Fruit fly (Drosophila melanogaster) whole organism, embryonic: ENCODE measurements around the gene Atg5.

ENCODE experiments used
- Abd-B ChIP-seq: fragments of 200-800 bp; sonication (Bioruptor generic); optimal IDR thresholded peaks from 2 replicates; lab custom pipeline; 2018; ENCODE audit warnings: missing biosample characterization, mild to moderate bottlenecking, missing genetic modification characterization, moderate library complexity
- Blimp-1 ChIP-seq: fragments of 200-800 bp; sonication (Bioruptor generic); optimal IDR thresholded peaks from 3 replicates; lab custom pipeline; 2018; ENCODE audit warnings: missing biosample characterization, missing genetic modification characterization, mild to moderate bottlenecking, moderate library complexity, missing genetic modification reagents
- CG10147 ChIP-seq: fragments of 200-800 bp; sonication (Bioruptor generic); optimal IDR thresholded peaks from 2 replicates; lab custom pipeline; 2019; ENCODE audit warnings: missing biosample characterization, mild to moderate bottlenecking, missing genetic modification characterization, moderate library complexity
- CG10959 ChIP-seq: fragments of 200-800 bp; sonication (Bioruptor generic); IDR thresholded peaks from 2 replicates; pipeline ENCODE4 v1.3.6; 2022; ENCODE audit warnings: missing biosample characterization, missing genetic modification characterization
- CG11695 ChIP-seq: fragments of 200-800 bp; sonication (Bioruptor generic); IDR thresholded peaks from 3 replicates; pipeline ENCODE4 v1.3.6; 2022; ENCODE audit warnings: missing biosample characterization, missing genetic modification characterization
- CG13296 ChIP-seq: fragments of 200-800 bp; sonication (Bioruptor generic); optimal IDR thresholded peaks from 3 replicates; lab custom pipeline; 2018; ENCODE audit warnings: missing biosample characterization, mild to moderate bottlenecking, missing genetic modification characterization
- CG15011 ChIP-seq: fragments of 200-800 bp; sonication (Bioruptor generic); optimal IDR thresholded peaks from 3 replicates; lab custom pipeline; 2018; ENCODE audit warnings: missing biosample characterization, mild to moderate bottlenecking, missing genetic modification characterization
- CG15269 ChIP-seq: fragments of 200-800 bp; sonication (Bioruptor generic); optimal IDR thresholded peaks from 2 replicates; lab custom pipeline; 2018; ENCODE audit warnings: missing biosample characterization, mild to moderate bottlenecking, missing genetic modification characterization, moderate library complexity
- CG1792 ChIP-seq: fragments of 200-800 bp; sonication (Bioruptor generic); optimal IDR thresholded peaks from 2 replicates; lab custom pipeline; 2016; ENCODE audit warnings: missing biosample characterization, missing genetic modification characterization
- CG30020 ChIP-seq: fragments of 200-800 bp; optimal IDR thresholded peaks from 2 replicates; lab custom pipeline; 2019; ENCODE audit warnings: missing biosample characterization, mild to moderate bottlenecking, missing genetic modification characterization, moderate library complexity
- CG3407 ChIP-seq: fragments of 200-800 bp; sonication (Bioruptor generic); optimal IDR thresholded peaks from 2 replicates; lab custom pipeline; 2018; ENCODE audit warnings: missing biosample characterization, mild to moderate bottlenecking, missing genetic modification characterization
- CG34422 ChIP-seq: fragments of 200-800 bp; sonication (Bioruptor generic); IDR thresholded peaks from 3 replicates; pipeline ENCODE4 v1.3.6; 2022; ENCODE audit warnings: missing biosample characterization, missing genetic modification characterization
- CG6765 ChIP-seq: fragments of 200-800 bp; sonication (Bioruptor generic); optimal IDR thresholded peaks from 3 replicates; lab custom pipeline; 2017; ENCODE audit warnings: missing biosample characterization, mild to moderate bottlenecking, missing genetic modification characterization
- CG7928 ChIP-seq: fragments of 200-800 bp; sonication (Bioruptor generic); optimal IDR thresholded peaks from 2 replicates; lab custom pipeline; 2017; ENCODE audit warnings: missing biosample characterization, mild to moderate bottlenecking, missing genetic modification characterization
- CG9437 ChIP-seq: fragments of 200-800 bp; sonication (Bioruptor generic); optimal IDR thresholded peaks from 2 replicates; lab custom pipeline; 2018; ENCODE audit warnings: missing biosample characterization, mild to moderate bottlenecking, missing genetic modification characterization
- D19B ChIP-seq: fragments of 200-800 bp; sonication (Bioruptor generic); optimal IDR thresholded peaks from 2 replicates; lab custom pipeline; 2017; ENCODE audit warnings: missing biosample characterization, mild to moderate bottlenecking, missing genetic modification characterization
- Doc2 ChIP-seq: fragments of 200-800 bp; sonication (Bioruptor generic); IDR thresholded peaks from 2 replicates; pipeline ENCODE4 v1.3.6; 2022; ENCODE audit warnings: missing biosample characterization, missing genetic modification characterization
- Fer2 ChIP-seq: fragments of 200-800 bp; sonication (Bioruptor generic); optimal IDR thresholded peaks from 2 replicates; lab custom pipeline; 2018; ENCODE audit warnings: missing biosample characterization, mild to moderate bottlenecking, missing genetic modification characterization, moderate library complexity
- HmgZ ChIP-seq: fragments of 200-800 bp; sonication (Bioruptor generic); optimal IDR thresholded peaks from 2 replicates; lab custom pipeline; 2018; ENCODE audit warnings: missing biosample characterization, mild to moderate bottlenecking, missing genetic modification characterization
- Hr51 ChIP-seq, 2 experiments: fragments of 200-800 bp; sonication (Bioruptor generic); optimal IDR thresholded peaks; 2 replicates in 1 of 2; 3 replicates in 1 of 2; lab custom pipeline; 2016 to 2018; ENCODE audit warnings: missing biosample characterization in 2 of 2, missing genetic modification characterization in 2 of 2, mild to moderate bottlenecking in 1 of 2, moderate library complexity in 1 of 2
- Meics ChIP-seq: fragments of 200-800 bp; sonication (Bioruptor generic); optimal IDR thresholded peaks from 2 replicates; lab custom pipeline; 2017; ENCODE audit warnings: missing biosample characterization, mild to moderate bottlenecking, missing genetic modification characterization
- Myb ChIP-seq: fragments of 200-800 bp; sonication (Bioruptor generic); optimal IDR thresholded peaks from 2 replicates; lab custom pipeline; 2016; ENCODE audit warnings: missing biosample characterization, missing genetic modification characterization
- Scr ChIP-seq: fragments of 200-800 bp; sonication (Bioruptor generic); IDR thresholded peaks from 2 replicates; pipeline ENCODE4 v1.3.6; 2022; ENCODE audit warnings: missing biosample characterization, missing genetic modification characterization; ENCODE audit not compliant: partially characterized antibody
- ab ChIP-seq: fragments of 200-800 bp; sonication (Bioruptor generic); optimal IDR thresholded peaks from 2 replicates; lab custom pipeline; 2016; ENCODE audit warnings: missing biosample characterization, missing genetic modification characterization
- amos ChIP-seq: fragments of 200-800 bp; sonication (Bioruptor generic); IDR thresholded peaks from 2 replicates; pipeline ENCODE4 v1.3.6; 2022; ENCODE audit warnings: missing biosample characterization, missing genetic modification characterization; ENCODE audit not compliant: partially characterized antibody
- az2 ChIP-seq: fragments of 200-800 bp; sonication (Bioruptor generic); optimal IDR thresholded peaks from 3 replicates; lab custom pipeline; 2016; ENCODE audit warnings: missing biosample characterization, missing genetic modification characterization
- chm ChIP-seq: fragments of 200-800 bp; sonication (Bioruptor generic); IDR thresholded peaks from 2 replicates; pipeline ENCODE4 v1.3.6; 2022; ENCODE audit warnings: missing biosample characterization, missing genetic modification characterization
- dmrt11E ChIP-seq: fragments of 200-800 bp; sonication (Bioruptor generic); optimal IDR thresholded peaks from 3 replicates; lab custom pipeline; 2018; ENCODE audit warnings: missing biosample characterization, mild to moderate bottlenecking, missing genetic modification characterization, moderate library complexity
- ewg ChIP-seq: fragments of 200-800 bp; sonication (Bioruptor generic); optimal IDR thresholded peaks from 3 replicates; lab custom pipeline; 2017; ENCODE audit warnings: mild to moderate bottlenecking, missing biosample characterization, missing genetic modification reagents, missing genetic modification characterization
- gem ChIP-seq: fragments of 200-800 bp; sonication (Bioruptor generic); optimal IDR thresholded peaks from 2 replicates; lab custom pipeline; 2019; ENCODE audit warnings: missing biosample characterization, mild to moderate bottlenecking, missing genetic modification characterization, moderate library complexity
- gro ChIP-seq: fragments of 200-800 bp; sonication (Bioruptor generic); optimal IDR thresholded peaks from 2 replicates; lab custom pipeline; 2016; ENCODE audit warnings: missing biosample characterization, missing genetic modification characterization
- ham ChIP-seq: fragments of 200-800 bp; sonication (Bioruptor generic); IDR thresholded peaks from 2 replicates; pipeline ENCODE4 v1.3.6; 2022; ENCODE audit warnings: missing biosample characterization, missing genetic modification characterization
- ken ChIP-seq: fragments of 200-800 bp; sonication (Bioruptor generic); IDR thresholded peaks from 3 replicates; pipeline ENCODE4 v1.3.6; 2022; ENCODE audit warnings: missing biosample characterization, missing genetic modification characterization
- maf-S ChIP-seq: fragments of 200-800 bp; sonication (Bioruptor generic); optimal IDR thresholded peaks from 2 replicates; lab custom pipeline; 2016; ENCODE audit warnings: missing biosample characterization, missing genetic modification characterization
- nerfin-1 ChIP-seq: fragments of 200-800 bp; sonication (Bioruptor generic); optimal IDR thresholded peaks from 3 replicates; lab custom pipeline; 2019; ENCODE audit warnings: missing biosample characterization, mild to moderate bottlenecking, missing genetic modification characterization, moderate library complexity
- nom ChIP-seq: fragments of 200-800 bp; sonication (Bioruptor generic); optimal IDR thresholded peaks from 2 replicates; lab custom pipeline; 2017; ENCODE audit warnings: missing biosample characterization, missing genetic modification characterization, mild to moderate bottlenecking, moderate library complexity, missing genetic modification reagents
- p53 ChIP-seq: fragments of 200-800 bp; sonication (Bioruptor generic); optimal IDR thresholded peaks from 2 replicates; lab custom pipeline; 2016; ENCODE audit warnings: missing biosample characterization, missing genetic modification characterization
- prd ChIP-seq, 3 experiments: fragments of >200 bp in 2 of 3; fragments of 200-800 bp in 1 of 3; sonication (Bioruptor generic) in 1 of 3; optimal IDR thresholded peaks in 2 of 3; IDR thresholded peaks in 1 of 3; 2 replicates in 2 of 3; 3 replicates in 1 of 3; pipeline versions ENCODE4 v1.3.6 to Lab custom; 2017 to 2022; ENCODE audit warnings: missing biosample characterization in 1 of 3, missing genetic modification characterization in 1 of 3
- pros ChIP-seq: fragments of 200-800 bp; sonication (Bioruptor generic); optimal IDR thresholded peaks from 3 replicates; lab custom pipeline; 2019; ENCODE audit warnings: missing biosample characterization, mild to moderate bottlenecking, missing genetic modification characterization, moderate library complexity
- ranshi ChIP-seq: fragments of 200-800 bp; sonication (Bioruptor generic); IDR thresholded peaks from 2 replicates; pipeline ENCODE4 v1.3.6; 2022; ENCODE audit warnings: missing biosample characterization, missing genetic modification characterization
- scrt ChIP-seq: fragments of 200-800 bp; sonication (Bioruptor generic); optimal IDR thresholded peaks from 2 replicates; lab custom pipeline; 2018; ENCODE audit warnings: missing biosample characterization, mild to moderate bottlenecking, missing genetic modification characterization, moderate library complexity
- sob ChIP-seq: fragments of 200-800 bp; sonication (Bioruptor generic); IDR thresholded peaks from 2 replicates; pipeline ENCODE4 v1.3.6; 2022; ENCODE audit warnings: missing biosample characterization, missing genetic modification characterization
- stc ChIP-seq: fragments of 200-800 bp; sonication (Bioruptor generic); IDR thresholded peaks from 2 replicates; pipeline ENCODE4 v1.3.6; 2022; ENCODE audit warnings: missing biosample characterization, missing genetic modification characterization
- tup ChIP-seq: fragments of 200-800 bp; sonication (Bioruptor generic); optimal IDR thresholded peaks from 2 replicates; lab custom pipeline; 2016; ENCODE audit warnings: missing biosample characterization, mild to moderate bottlenecking, missing genetic modification characterization, moderate library complexity
- twi ChIP-seq: fragments of 200-800 bp; optimal IDR thresholded peaks from 2 replicates; lab custom pipeline; 2019; ENCODE audit warnings: missing biosample characterization, mild to moderate bottlenecking, missing genetic modification characterization, moderate library complexity
- z ChIP-seq: fragments of 200-800 bp; sonication (Bioruptor generic); IDR thresholded peaks from 3 replicates; pipeline ENCODE4 v1.3.6; 2022; ENCODE audit warnings: missing biosample characterization, missing genetic modification characterization

Gene Atg5

DNA sequence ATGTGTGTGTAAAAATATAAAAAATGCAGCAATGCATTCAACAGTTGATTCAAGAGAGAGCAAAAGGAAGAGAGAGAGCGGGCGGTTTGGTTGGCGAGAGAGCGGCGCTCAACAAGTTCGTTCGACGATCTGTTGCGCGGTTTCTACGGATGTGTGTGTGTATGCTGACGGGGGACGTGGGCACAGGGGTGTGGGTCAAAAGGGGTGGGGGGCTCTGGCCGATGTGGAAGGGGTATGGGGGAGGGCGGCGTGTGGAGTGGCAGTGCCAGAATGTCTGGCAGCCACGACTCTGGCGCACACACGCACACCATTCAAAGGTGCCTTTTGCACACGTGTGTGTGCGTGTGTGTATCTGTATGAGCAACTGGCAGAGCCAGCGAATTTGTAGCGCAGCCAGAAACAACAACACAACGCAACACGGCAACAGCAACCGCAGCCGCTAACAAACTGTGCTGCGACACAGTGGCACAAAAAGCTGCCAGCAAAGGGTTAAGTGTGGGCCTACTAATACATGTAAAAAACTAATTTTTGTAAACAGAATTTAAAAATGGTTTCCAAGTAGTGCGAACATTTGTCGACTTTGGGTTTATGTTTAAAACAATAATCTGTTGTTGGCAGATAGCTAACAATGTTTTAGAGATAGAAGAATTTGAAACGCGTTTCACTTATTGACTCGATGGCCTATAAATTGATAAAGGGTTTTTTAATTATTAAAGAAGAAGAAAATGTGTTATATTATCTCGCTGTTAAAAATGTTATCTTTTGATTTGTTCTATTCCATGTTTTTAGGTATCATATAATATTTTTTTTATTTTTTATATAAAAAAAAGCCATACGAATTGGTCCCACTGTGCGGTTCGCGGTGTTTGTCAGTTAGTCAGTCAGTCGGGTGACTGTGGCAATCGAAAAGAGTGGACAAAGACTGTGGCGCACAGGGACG, 16.8 kb downstream of the Atg5 start (continued):
- TF ChIP-seq ham: no peak
- TF ChIP-seq ewg: peak; percentile 89
- TF ChIP-seq ken: peak; percentile 52; the same call in 2 of the 3 replicates
- peak; percentile 88 for TF ChIP-seq twi (tag; lab: Kevin White, UChicago)
- peak; percentile 65 to 96 for TF ChIP-seq Hr51 (GFP tag; optimal IDR thresholded peaks at IDR 0.05; lab: Kevin White, UChicago)
- TF ChIP-seq tup (GFP tag; lab: Kevin White, UChicago): no peak
- 0 out of 2 replicates have a peak, but pooled peaks have one; percentile 7 for TF ChIP-seq Scr (GFP tag; lab: Robert Waterston, UW)
- TF ChIP-seq CG9437 (GFP tag; lab: Kevin White, UChicago): peak; percentile 95
- TF ChIP-seq CG15011 (GFP tag; lab: Kevin White, UChicago): peak; percentile 49
- TF ChIP-seq CG6765 (GFP tag; lab: Kevin White, UChicago): peak; percentile 87
- peak; percentile 97 for TF ChIP-seq dmrt11E
- TF ChIP-seq Doc2 (GFP tag; lab: Robert Waterston, UW): 0 out of 2 replicates have a peak, but pooled peaks have one; percentile 35
- peak; percentile 94 for TF ChIP-seq CG15269 (tag; lab: Kevin White, UChicago)
- 0 out of 3 replicates have a peak, but pooled peaks have one; percentile 30 for TF ChIP-seq z (GFP tag; lab: Robert Waterston, UW)
- TF ChIP-seq CG13296 (GFP tag; lab: Kevin White, UChicago): peak; percentile 92
- TF ChIP-seq p53 (GFP tag; lab: Kevin White, UChicago): peak; percentile 8
- TF ChIP-seq Blimp-1 (GFP tag; lab: Kevin White, UChicago): peak; percentile 89
- peak; percentile 66 for TF ChIP-seq Myb (GFP tag; lab: Kevin White, UChicago)
- peak; percentile 82; the same call in 2 of the 3 replicates for TF ChIP-seq CG34422 (GFP tag; lab: Robert Waterston, UW)
- peak; percentile 96 for TF ChIP-seq Abd-B (GFP tag; lab: Kevin White, UChicago)
- TF ChIP-seq ranshi (GFP tag; lab: Robert Waterston, UW): peak; percentile 66; the same call in 1 of the 2 replicates
- peak; percentile 53 for TF ChIP-seq sob
- no peak; the same call in 1 of the 2 replicates for TF ChIP-seq amos (GFP tag; lab: Robert Waterston, UW)
- TF ChIP-seq scrt: peak; percentile 75
- TF ChIP-seq prd (optimal IDR thresholded peaks at IDR 0.05; lab: Kevin White, UChicago): no peak
- TF ChIP-seq prd (GFP tag; IDR thresholded peaks at IDR 0.05; lab: Robert Waterston, UW): peak; percentile 83; the same call in 2 of the 3 replicates
- peak; percentile 71 for TF ChIP-seq CG1792
- TF ChIP-seq CG10959 (GFP tag; lab: Robert Waterston, UW): peak; percentile 39; the same call in 1 of the 2 replicates
- peak; percentile 72 for TF ChIP-seq Fer2
- peak; percentile 53 for TF ChIP-seq CG7928 (GFP tag; lab: Kevin White, UChicago)
- peak; percentile 85 for TF ChIP-seq az2
- TF ChIP-seq HmgZ (tag; lab: Kevin White, UChicago): peak; percentile 39
- peak; percentile 85 for TF ChIP-seq CG11695 (GFP tag; lab: Robert Waterston, UW)
- peak; percentile 83 for TF ChIP-seq CG30020 (tag; lab: Kevin White, UChicago)
- TF ChIP-seq ab (GFP tag; lab: Kevin White, UChicago): peak; percentile 81
- no peak for TF ChIP-seq chm (GFP tag; lab: Robert Waterston, UW)
- TF ChIP-seq stc (GFP tag; lab: Robert Waterston, UW): peak; percentile 61; the same call in 1 of the 2 replicates
- peak; percentile 63 for TF ChIP-seq maf-S (GFP tag; lab: Kevin White, UChicago)
- peak; percentile 87 for TF ChIP-seq CG10147 (GFP tag; lab: Kevin White, UChicago)
- peak; percentile 81 for TF ChIP-seq nerfin-1
- TF ChIP-seq gem (tag; lab: Kevin White, UChicago): peak; percentile 97
- TF ChIP-seq pros (GFP tag; lab: Kevin White, UChicago): no peak
- peak; percentile 11 for TF ChIP-seq gro
- peak; percentile 66 for TF ChIP-seq nom (GFP tag; lab: Kevin White, UChicago)
- peak; percentile 62 for TF ChIP-seq CG3407 (GFP tag; lab: Kevin White, UChicago)
- peak; percentile 96 for TF ChIP-seq Meics (GFP tag; lab: Kevin White, UChicago)
- TF ChIP-seq D19B (GFP tag; lab: Kevin White, UChicago): peak; percentile 87
